Worm (Caenorhabditis elegans) whole organism, L3 larva: ENCODE data around the gene smut-1.

Experiments used
- aly-2 ChIP-seq: fragments of 150-350 bp; optimal IDR thresholded peaks from 2 replicates; lab custom pipeline; 2014; ENCODE audit warnings: missing biosample characterization, missing genetic modification characterization
- ama-1 ChIP-seq: fragments of 150-350 bp; optimal IDR thresholded peaks from 2 replicates; lab custom pipeline; 2018
- ceh-82 ChIP-seq: fragments of 150-350 bp; optimal IDR thresholded peaks from 2 replicates; lab custom pipeline; 2014; ENCODE audit warnings: missing biosample characterization, missing genetic modification characterization
- elt-1 ChIP-seq: fragments of 150-350 bp; optimal IDR thresholded peaks from 2 replicates; lab custom pipeline; 2014; ENCODE audit warnings: missing biosample characterization, missing genetic modification characterization
- elt-3 ChIP-seq, 3 experiments: fragments of 150-350 bp in 1 of 3; sonication (generic microtip) in 2 of 3; optimal IDR thresholded peaks; 2 replicates in 2 of 3; 4 replicates in 1 of 3; lab custom pipeline; 2014 to 2017; ENCODE audit warnings: missing biosample characterization in 3 of 3, missing genetic modification characterization in 3 of 3
- lin-15B ChIP-seq: fragments of 150-350 bp; optimal IDR thresholded peaks from 2 replicates; lab custom pipeline; 2014; ENCODE audit warnings: missing biosample characterization, missing genetic modification characterization
- mml-1 ChIP-seq: fragments of 150-350 bp; sonication (generic microtip); optimal IDR thresholded peaks from 3 replicates; lab custom pipeline; 2014; ENCODE audit warnings: missing biosample characterization, missing genetic modification characterization
- nhr-11 ChIP-seq: fragments of 150-350 bp; optimal IDR thresholded peaks from 2 replicates; lab custom pipeline; 2014; ENCODE audit warnings: missing biosample characterization, missing genetic modification characterization
- nhr-76 ChIP-seq: fragments of 150-350 bp; sonication (generic microtip); optimal IDR thresholded peaks from 5 replicates; lab custom pipeline; 2014; ENCODE audit warnings: missing biosample characterization, missing genetic modification characterization
- nhr-77 ChIP-seq: fragments of 150-350 bp; optimal IDR thresholded peaks from 2 replicates; lab custom pipeline; 2014; ENCODE audit warnings: missing biosample characterization, missing genetic modification characterization
- pha-4 ChIP-seq: fragments of 150-350 bp; optimal IDR thresholded peaks from 2 replicates; lab custom pipeline; 2014; ENCODE audit warnings: missing biosample characterization, missing genetic modification reagents, missing genetic modification characterization
- pqm-1 ChIP-seq: fragments of 150-350 bp; optimal IDR thresholded peaks from 2 replicates; lab custom pipeline; 2017; ENCODE audit warnings: missing biosample characterization, missing genetic modification characterization, inconsistent platforms
- snpc-4 ChIP-seq: fragments of 150-350 bp; optimal IDR thresholded peaks from 2 replicates; lab custom pipeline; 2014; ENCODE audit warnings: missing biosample characterization, missing genetic modification characterization
- ztf-4 ChIP-seq: fragments of 150-350 bp; optimal IDR thresholded peaks from 2 replicates; lab custom pipeline; 2014; ENCODE audit warnings: missing biosample characterization, missing genetic modification characterization

DNA sequence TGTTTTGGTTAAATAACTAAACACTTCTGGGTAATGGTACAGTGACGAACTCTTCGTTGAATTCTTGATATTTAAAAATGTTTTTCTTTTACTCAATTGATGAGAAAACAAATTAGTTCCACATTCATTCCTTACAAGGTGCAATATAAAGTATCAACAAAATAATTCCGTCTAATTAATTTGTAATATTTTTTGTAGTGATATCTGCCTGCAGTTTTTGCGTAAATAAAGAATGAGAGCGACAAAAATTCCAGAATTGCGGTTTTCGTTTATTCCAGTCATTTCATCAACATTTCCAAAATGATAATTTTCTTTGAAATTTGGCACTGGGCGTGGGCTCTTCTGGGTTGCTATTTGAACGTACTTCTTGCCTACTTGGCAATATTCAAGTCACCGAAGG lies 41.6 kb upstream of the smut-1 start, which contains the start of gene srd-20:
- TF ChIP-seq ama-1 (lab: Kevin White, UChicago) (no peak), elt-1 (tag; lab: Kevin White, UChicago) (no peak), nhr-77 (tag; lab: Kevin White, UChicago) (no peak), mml-1 (tag; lab: Kevin White, UChicago) (no peak), ztf-4 (tag; lab: Kevin White, UChicago) (no peak), ceh-82 (tag; lab: Kevin White, UChicago) (no peak), aly-2 (tag; lab: Kevin White, UChicago) (no peak), nhr-11 (tag; lab: Kevin White, UChicago) (no peak), nhr-76 (no peak), elt-3 (tag; optimal IDR thresholded peaks at IDR 0.05; lab: Kevin White, UChicago) (no peak), pqm-1 (tag; lab: Kevin White, UChicago) (no peak), snpc-4 (tag; lab: Kevin White, UChicago) (no peak), lin-15B (tag; lab: Kevin White, UChicago) (no peak), pha-4 (tag; lab: Kevin White, UChicago) (no peak)
